Fruit fly (Drosophila melanogaster): ENCODE results near the gene Npc2c.

The Npc2c gene

DNA sequence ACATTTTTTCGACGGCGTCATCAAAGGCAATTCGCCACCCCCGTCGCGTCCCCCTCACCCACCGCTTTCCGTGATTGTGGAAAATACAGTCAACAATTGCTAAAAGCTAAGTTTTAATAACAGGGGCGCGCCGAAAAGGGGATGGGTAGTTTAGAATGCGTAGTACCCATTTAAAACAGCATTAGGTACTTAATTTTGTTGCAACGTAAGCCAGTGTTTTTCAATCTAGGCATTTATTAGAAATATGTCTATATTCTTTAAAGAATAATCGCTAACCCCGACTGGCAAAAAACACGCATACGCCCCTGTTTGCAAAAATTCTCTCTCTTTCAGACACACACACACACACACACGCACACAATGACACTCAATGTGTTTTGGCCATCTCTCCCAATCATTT is 24.9 kb downstream of the Npc2c start (continued):
- TF ChIP-seq CG13287 (GFP tag; IDR thresholded peaks at IDR 0.05; ENCODE audit: partially characterized antibody) (no peak), luna (GFP tag; optimal IDR thresholded peaks at IDR 0.05) (peak; percentile 35), CG32772 (GFP tag; IDR thresholded peaks at IDR 0.05) (no peak), Chrac-16 (GFP tag; optimal IDR thresholded peaks at IDR 0.05) (no peak), Scr (GFP tag; IDR thresholded peaks at IDR 0.05; ENCODE audit: partially characterized antibody) (no peak), CG12942 (GFP tag; optimal IDR thresholded peaks at IDR 0.05) (no peak), CG16779 (GFP tag; IDR thresholded peaks at IDR 0.05) (0 out of 2 replicates have a peak, but pooled peaks have one; percentile 67), dmrt11E (tag; optimal IDR thresholded peaks at IDR 0.05) (no peak), Xbp1 (GFP tag; optimal IDR thresholded peaks at IDR 0.05) (peak; percentile 29), unc-4 (GFP tag; IDR thresholded peaks at IDR 0.05; ENCODE audit: partially characterized antibody) (no peak), CG14667 (GFP tag; IDR thresholded peaks at IDR 0.05) (0 out of 2 replicates have a peak, but pooled peaks have one; percentile 14), Med (GFP tag) (peak; percentile 94), unpg (GFP tag; optimal IDR thresholded peaks at IDR 0.05) (peak; percentile 24), CG1233 (GFP tag; optimal IDR thresholded peaks at IDR 0.05) (no peak), slbo (GFP tag; IDR thresholded peaks at IDR 0.05) (peak; percentile 90), bbx (GFP tag; IDR thresholded peaks at IDR 0.05; ENCODE audit: partially characterized antibody) (no peak), CG12659 (GFP tag; optimal IDR thresholded peaks at IDR 0.05) (peak; percentile 40), pho (GFP tag; optimal IDR thresholded peaks at IDR 0.05) (peak; percentile 70), so (GFP tag; IDR thresholded peaks at IDR 0.05) (no peak), oc (tag; optimal IDR thresholded peaks at IDR 0.05) (no peak), lov (optimal IDR thresholded peaks at IDR 0.05) (no peak), lov (GFP tag; IDR thresholded peaks at IDR 0.05) (no peak), Hr39 (optimal IDR thresholded peaks at IDR 0.05) (no peak), phol (tag; optimal IDR thresholded peaks at IDR 0.05) (no peak), Lim3 (GFP tag; IDR thresholded peaks at IDR 0.05) (no peak), fru (optimal IDR thresholded peaks at IDR 0.05) (no peak), H2.0 (GFP tag; IDR thresholded peaks at IDR 0.05) (peak; percentile 61; the same call in 1 of the 2 replicates), CG30431 (GFP tag; optimal IDR thresholded peaks at IDR 0.05) (no peak), sisA (GFP tag; IDR thresholded peaks at IDR 0.05) (peak; percentile 33; the same call in 1 of the 2 replicates), ash1 (GFP tag; optimal IDR thresholded peaks at IDR 0.05) (no peak), CG31365 (tag; optimal IDR thresholded peaks at IDR 0.05) (no peak), CG17829 (tag; optimal IDR thresholded peaks at IDR 0.05) (no peak), cas (GFP tag; IDR thresholded peaks at IDR 0.05) (no peak), CG31388 (GFP tag; optimal IDR thresholded peaks at IDR 0.05) (no peak), corto (GFP tag; optimal IDR thresholded peaks at IDR 0.05) (peak; percentile 59), CG9727 (GFP tag; optimal IDR thresholded peaks at IDR 0.05) (peak; percentile 36), cg (GFP tag; optimal IDR thresholded peaks at IDR 0.05) (no peak), wek (GFP tag; optimal IDR thresholded peaks at IDR 0.05) (no peak), CG34422 (GFP tag; IDR thresholded peaks at IDR 0.05) (0 out of 3 replicates have a peak, but pooled peaks have one; percentile 39), CG11456 (GFP tag; IDR thresholded peaks at IDR 0.05) (peak; percentile 57; the same call in 1 of the 3 replicates), CG2199 (GFP tag; IDR thresholded peaks at IDR 0.05) (no peak), sens (GFP tag) (peak; percentile 74), Rfx (GFP tag; IDR thresholded peaks at IDR 0.05) (peak; percentile 79), CG6689 (GFP tag; IDR thresholded peaks at IDR 0.05) (no peak), CG10366 (GFP tag; IDR thresholded peaks at IDR 0.05) (peak; percentile 39; the same call in 1 of the 2 replicates), Dek (tag; optimal IDR thresholded peaks at IDR 0.05) (peak; percentile 34), CG8944 (GFP tag; optimal IDR thresholded peaks at IDR 0.05) (no peak), CG13424 (tag; optimal IDR thresholded peaks at IDR 0.05) (peak; percentile 14), CG12744 (GFP tag; optimal IDR thresholded peaks at IDR 0.05) (no peak), CG10274 (GFP tag; optimal IDR thresholded peaks at IDR 0.05) (peak; percentile 22), amos (GFP tag; IDR thresholded peaks at IDR 0.05; ENCODE audit: partially characterized antibody) (no peak), CG8765 (GFP tag; IDR thresholded peaks at IDR 0.05) (peak; percentile 68; the same call in 1 of the 2 replicates)

Data from whole organism, embryonic.